Fruit fly (Drosophila melanogaster) whole organism, embryonic: ENCODE measurements around the gene CG13893.
A peak's percentile ranks its signal among the peaks of the same experiment; 100 is the strongest.

Experiments
- CG10274 ChIP-seq: fragments of 200-800 bp; sonication (Bioruptor generic); optimal IDR thresholded peaks from 3 replicates; lab custom pipeline; 2017; ENCODE audit warnings: missing biosample characterization, mild to moderate bottlenecking, missing genetic modification characterization
- CG11456 ChIP-seq: fragments of 200-800 bp; sonication (Bioruptor generic); IDR thresholded peaks from 3 replicates; pipeline ENCODE4 v1.3.6; 2022; ENCODE audit warnings: missing biosample characterization, missing genetic modification characterization
- CG11695 ChIP-seq: fragments of 200-800 bp; sonication (Bioruptor generic); IDR thresholded peaks from 3 replicates; pipeline ENCODE4 v1.3.6; 2022; ENCODE audit warnings: missing biosample characterization, missing genetic modification characterization
- CG12219 ChIP-seq: fragments of 200-800 bp; sonication (Bioruptor generic); optimal IDR thresholded peaks from 3 replicates; lab custom pipeline; 2018; ENCODE audit warnings: missing biosample characterization, mild to moderate bottlenecking, missing genetic modification characterization
- CG1233 ChIP-seq: fragments of 200-800 bp; sonication (Bioruptor generic); optimal IDR thresholded peaks from 4 replicates; lab custom pipeline; 2018; ENCODE audit warnings: missing biosample characterization, mild to moderate bottlenecking, missing genetic modification characterization
- CG12391 ChIP-seq: fragments of 200-800 bp; sonication (Bioruptor generic); optimal IDR thresholded peaks from 3 replicates; lab custom pipeline; 2018; ENCODE audit warnings: missing biosample characterization, mild to moderate bottlenecking, missing genetic modification characterization, moderate library complexity
- CG1647 ChIP-seq: fragments of 200-800 bp; sonication (Bioruptor generic); optimal IDR thresholded peaks from 3 replicates; lab custom pipeline; 2016; ENCODE audit warnings: missing biosample characterization, missing genetic modification characterization
- CG17829 ChIP-seq: fragments of 200-800 bp; optimal IDR thresholded peaks from 2 replicates; lab custom pipeline; 2019; ENCODE audit warnings: missing biosample characterization, mild to moderate bottlenecking, missing genetic modification characterization, moderate library complexity
- CG2875 ChIP-seq: fragments of 200-800 bp; sonication (Bioruptor generic); optimal IDR thresholded peaks from 2 replicates; lab custom pipeline; 2017; ENCODE audit warnings: missing biosample characterization, mild to moderate bottlenecking, missing genetic modification characterization, missing genetic modification reagents
- CG30403 ChIP-seq: fragments of 200-800 bp; sonication (Bioruptor generic); optimal IDR thresholded peaks from 3 replicates; lab custom pipeline; 2016; ENCODE audit warnings: missing biosample characterization, missing genetic modification characterization
- CG32532 ChIP-seq: fragments of 200-800 bp; sonication (Bioruptor generic); IDR thresholded peaks from 2 replicates; pipeline ENCODE4 v1.3.6; 2022; ENCODE audit warnings: missing biosample characterization, missing genetic modification characterization
- CG3407 ChIP-seq: fragments of 200-800 bp; sonication (Bioruptor generic); optimal IDR thresholded peaks from 2 replicates; lab custom pipeline; 2018; ENCODE audit warnings: missing biosample characterization, mild to moderate bottlenecking, missing genetic modification characterization
- CG34422 ChIP-seq: fragments of 200-800 bp; sonication (Bioruptor generic); IDR thresholded peaks from 3 replicates; pipeline ENCODE4 v1.3.6; 2022; ENCODE audit warnings: missing biosample characterization, missing genetic modification characterization
- CG42726 ChIP-seq: fragments of 200-800 bp; sonication (Bioruptor generic); IDR thresholded peaks from 2 replicates; pipeline ENCODE4 v1.3.6; 2022; ENCODE audit warnings: missing biosample characterization, missing genetic modification characterization; ENCODE audit not compliant: partially characterized antibody
- CG6654 ChIP-seq: fragments of 200-800 bp; sonication (Bioruptor generic); optimal IDR thresholded peaks from 2 replicates; lab custom pipeline; 2017; ENCODE audit warnings: missing biosample characterization, mild to moderate bottlenecking, missing genetic modification characterization
- CG8281 ChIP-seq: fragments of 200-800 bp; sonication (Bioruptor generic); optimal IDR thresholded peaks from 2 replicates; lab custom pipeline; 2018; ENCODE audit warnings: missing biosample characterization, mild to moderate bottlenecking, missing genetic modification characterization, moderate library complexity
- CG9797 ChIP-seq: fragments of 200-800 bp; sonication (Bioruptor generic); optimal IDR thresholded peaks from 3 replicates; lab custom pipeline; 2018; ENCODE audit warnings: missing biosample characterization, mild to moderate bottlenecking, missing genetic modification characterization
- CrebB ChIP-seq: fragments of 200-800 bp; sonication (Bioruptor generic); optimal IDR thresholded peaks from 3 replicates; lab custom pipeline; 2018; ENCODE audit warnings: missing biosample characterization, mild to moderate bottlenecking, missing genetic modification characterization
- Drgx ChIP-seq: fragments of 200-800 bp; sonication (Bioruptor generic); IDR thresholded peaks from 2 replicates; pipeline ENCODE4 v1.3.6; 2022; ENCODE audit warnings: missing biosample characterization, missing genetic modification characterization
- Ets65A ChIP-seq: fragments of 200-800 bp; sonication (Bioruptor generic); peaks from one replicate; lab custom pipeline; 2016; ENCODE audit warnings: missing biosample characterization, missing genetic modification characterization
- Fer1 ChIP-seq: fragments of 200-800 bp; sonication (Bioruptor generic); optimal IDR thresholded peaks from 2 replicates; lab custom pipeline; 2017; ENCODE audit warnings: missing biosample characterization, mild to moderate bottlenecking, missing genetic modification characterization
- H15 ChIP-seq: fragments of 200-800 bp; sonication (Bioruptor generic); IDR thresholded peaks from 3 replicates; pipeline ENCODE4 v1.3.6; 2022; ENCODE audit warnings: missing biosample characterization, missing genetic modification characterization
- HLH3B ChIP-seq: fragments of 200-800 bp; sonication (Bioruptor generic); IDR thresholded peaks from 2 replicates; pipeline ENCODE4 v1.3.6; 2022; ENCODE audit warnings: missing biosample characterization, missing genetic modification characterization
- HmgD ChIP-seq: fragments of 200-800 bp; sonication (Bioruptor generic); optimal IDR thresholded peaks from 3 replicates; lab custom pipeline; 2016; ENCODE audit warnings: missing biosample characterization, missing genetic modification characterization
- Scr ChIP-seq: fragments of 200-800 bp; sonication (Bioruptor generic); IDR thresholded peaks from 2 replicates; pipeline ENCODE4 v1.3.6; 2022; ENCODE audit warnings: missing biosample characterization, missing genetic modification characterization; ENCODE audit not compliant: partially characterized antibody
- Sry-δ ChIP-seq: fragments of 200-800 bp; sonication (Bioruptor generic); optimal IDR thresholded peaks from 2 replicates; lab custom pipeline; 2016; ENCODE audit warnings: missing biosample characterization, missing genetic modification characterization
- bbx ChIP-seq: fragments of 200-800 bp; sonication (Bioruptor generic); IDR thresholded peaks from 2 replicates; pipeline ENCODE4 v1.3.6; 2022; ENCODE audit warnings: missing biosample characterization, missing genetic modification characterization; ENCODE audit not compliant: partially characterized antibody
- bsh ChIP-seq, 2 experiments: fragments of 200-800 bp; sonication (Bioruptor generic); optimal IDR thresholded peaks; 2 replicates each; lab custom pipeline; 2017 to 2018; ENCODE audit warnings: mild to moderate bottlenecking in 2 of 2, missing biosample characterization in 2 of 2, missing genetic modification characterization in 2 of 2, moderate library complexity in 1 of 2
- cas ChIP-seq: fragments of 200-800 bp; sonication (Bioruptor generic); IDR thresholded peaks from 2 replicates; pipeline ENCODE4 v1.3.6; 2022; ENCODE audit warnings: missing biosample characterization, missing genetic modification characterization
- cato ChIP-seq: fragments of 200-800 bp; sonication (Bioruptor generic); optimal IDR thresholded peaks from 2 replicates; lab custom pipeline; 2016; ENCODE audit warnings: missing biosample characterization, missing genetic modification characterization, borderline replicate concordance
- croc ChIP-seq: fragments of 200-800 bp; sonication (Bioruptor generic); conservative IDR thresholded peaks from 3 replicates; pipeline ENCODE4 v1.3.6; 2022; ENCODE audit warnings: missing biosample characterization, missing genetic modification characterization
- dmrt99B ChIP-seq: fragments of 200-800 bp; sonication (Bioruptor generic); optimal IDR thresholded peaks from 2 replicates; lab custom pipeline; 2018; ENCODE audit warnings: missing biosample characterization, mild to moderate bottlenecking, missing genetic modification characterization, moderate library complexity
- ewg ChIP-seq: fragments of 200-800 bp; sonication (Bioruptor generic); optimal IDR thresholded peaks from 3 replicates; lab custom pipeline; 2017; ENCODE audit warnings: mild to moderate bottlenecking, missing biosample characterization, missing genetic modification reagents, missing genetic modification characterization
- eyg ChIP-seq: fragments of 200-800 bp; sonication (Bioruptor generic); optimal IDR thresholded peaks from 3 replicates; lab custom pipeline; 2016; ENCODE audit warnings: missing biosample characterization, missing genetic modification characterization
- gem ChIP-seq: fragments of 200-800 bp; sonication (Bioruptor generic); optimal IDR thresholded peaks from 2 replicates; lab custom pipeline; 2019; ENCODE audit warnings: missing biosample characterization, mild to moderate bottlenecking, missing genetic modification characterization, moderate library complexity
- gro ChIP-seq: fragments of 200-800 bp; sonication (Bioruptor generic); optimal IDR thresholded peaks from 2 replicates; lab custom pipeline; 2016; ENCODE audit warnings: missing biosample characterization, missing genetic modification characterization
- gsb ChIP-seq: fragments of 200-800 bp; sonication (Bioruptor generic); IDR thresholded peaks from 2 replicates; pipeline ENCODE4 v1.3.6; 2022; ENCODE audit warnings: missing biosample characterization, missing genetic modification characterization
- gt ChIP-seq: fragments of 200-800 bp; sonication (Bioruptor generic); IDR thresholded peaks from 2 replicates; pipeline ENCODE4 v1.3.6; 2022; ENCODE audit warnings: missing biosample characterization, missing genetic modification characterization
- kni ChIP-seq: fragments of 200-800 bp; sonication (Bioruptor generic); optimal IDR thresholded peaks from 3 replicates; lab custom pipeline; 2017; ENCODE audit warnings: mild to moderate bottlenecking, missing biosample characterization, missing genetic modification reagents, missing genetic modification characterization
- knrl ChIP-seq: fragments of 200-800 bp; sonication (Bioruptor generic); IDR thresholded peaks from 3 replicates; pipeline ENCODE4 v1.3.6; 2022; ENCODE audit warnings: missing biosample characterization, missing genetic modification characterization; ENCODE audit not compliant: partially characterized antibody
- onecut ChIP-seq: fragments of 200-800 bp; sonication (Bioruptor generic); IDR thresholded peaks from 2 replicates; pipeline ENCODE4 v1.3.6; 2022; ENCODE audit warnings: missing biosample characterization, missing genetic modification characterization
- pan ChIP-seq, 4 experiments: fragments of >200 bp in 3 of 4; fragments of 200-800 bp in 1 of 4; sonication (Bioruptor generic) in 1 of 4; optimal IDR thresholded peaks in 3 of 4; IDR thresholded peaks in 1 of 4; 2 replicates each; pipeline versions ENCODE4 v1.3.6 to Lab custom; 2017 to 2022; ENCODE audit warnings: missing biosample characterization in 2 of 4, missing genetic modification characterization in 2 of 4, mixed read lengths in 1 of 4
- repo ChIP-seq: fragments of 200-800 bp; sonication (Bioruptor generic); optimal IDR thresholded peaks from 2 replicates; lab custom pipeline; 2016; ENCODE audit warnings: missing biosample characterization, missing genetic modification characterization
- sens ChIP-seq: fragments of 200-800 bp; sonication (Bioruptor generic); peaks from one replicate; lab custom pipeline; 2016; ENCODE audit warnings: missing biosample characterization, missing genetic modification characterization
- seq ChIP-seq: fragments of 200-800 bp; sonication (Bioruptor generic); IDR thresholded peaks from 2 replicates; pipeline ENCODE4 v1.3.6; 2022; ENCODE audit warnings: missing biosample characterization, missing genetic modification characterization
- sisA ChIP-seq: fragments of 200-800 bp; sonication (Bioruptor generic); IDR thresholded peaks from 2 replicates; pipeline ENCODE4 v1.3.6; 2022; ENCODE audit warnings: missing biosample characterization, missing genetic modification characterization
- trem ChIP-seq: fragments of 200-800 bp; optimal IDR thresholded peaks from 3 replicates; lab custom pipeline; 2019; ENCODE audit warnings: missing biosample characterization, mild to moderate bottlenecking, missing genetic modification characterization, moderate library complexity
- tup ChIP-seq: fragments of 200-800 bp; sonication (Bioruptor generic); optimal IDR thresholded peaks from 2 replicates; lab custom pipeline; 2016; ENCODE audit warnings: missing biosample characterization, mild to moderate bottlenecking, missing genetic modification characterization, moderate library complexity
- yki ChIP-seq: fragments of >200 bp; optimal IDR thresholded peaks from 3 replicates; lab custom pipeline; 2018
- zf30C ChIP-seq: fragments of 200-800 bp; sonication (Bioruptor generic); optimal IDR thresholded peaks from 3 replicates; lab custom pipeline; 2018; ENCODE audit warnings: missing biosample characterization, mild to moderate bottlenecking, missing genetic modification characterization

The CG13893 gene

DNA sequence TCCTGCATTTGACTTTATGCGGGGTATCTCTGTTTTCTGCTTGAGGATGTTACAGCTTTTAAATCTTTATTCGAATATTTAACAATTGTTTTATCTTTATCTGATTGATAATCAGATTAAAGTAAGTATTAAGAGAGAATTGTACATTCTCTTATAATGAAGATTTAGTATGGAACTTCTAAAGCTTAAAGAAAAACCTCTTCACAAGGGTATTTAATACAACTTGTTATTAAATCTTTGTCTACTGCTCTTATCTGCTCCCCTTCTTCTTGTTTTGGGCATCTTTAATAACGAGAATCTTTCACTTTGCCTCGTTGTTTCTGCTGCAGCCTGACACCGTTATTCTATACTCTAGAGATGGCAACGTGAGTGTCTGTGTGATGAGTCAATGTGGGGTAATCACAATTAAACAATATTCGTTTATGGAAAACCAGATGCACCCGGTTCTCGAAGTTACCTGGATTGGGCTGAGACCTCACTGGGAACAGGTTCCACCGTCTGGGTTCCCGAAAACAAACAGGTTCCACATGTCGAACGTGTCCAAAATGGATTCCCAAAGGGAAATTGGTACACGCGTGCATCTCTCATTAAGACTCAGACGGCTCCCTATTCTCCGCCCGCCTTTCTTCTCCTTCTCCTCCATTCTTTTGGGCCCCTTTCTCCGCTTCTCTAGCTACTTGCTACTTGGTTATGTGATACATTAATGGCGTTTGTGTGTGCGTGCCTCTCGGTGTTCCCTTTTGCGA lies 53.6 kb downstream of the CG13893 start (continued):
- TF ChIP-seq CG17829 (no peak), Sry-δ (GFP tag; lab: Kevin White, UChicago) (peak; percentile 43), CG6654 (GFP tag; lab: Kevin White, UChicago) (no peak), gem (tag; lab: Kevin White, UChicago) (no peak), CG9797 (no peak), CG12219 (GFP tag; lab: Kevin White, UChicago) (no peak), CG10274 (GFP tag; lab: Kevin White, UChicago) (no peak), sens (peak; percentile 81), cato (GFP tag; lab: Kevin White, UChicago) (no peak), onecut (no peak), croc (no peak), Scr (peak; percentile 42; the same call in 1 of the 2 replicates), CG3407 (GFP tag; lab: Kevin White, UChicago) (no peak), CG32532 (GFP tag; lab: Robert Waterston, UW) (no peak), repo (GFP tag; lab: Kevin White, UChicago) (no peak), HmgD (GFP tag; lab: Kevin White, UChicago) (no peak), CG8281 (tag; lab: Kevin White, UChicago) (no peak), gro (no peak), gt (GFP tag; lab: Robert Waterston, UW) (no peak), knrl (no peak), H15 (GFP tag; lab: Robert Waterston, UW) (no peak), dmrt99B (tag; lab: Kevin White, UChicago) (no peak), Fer1 (GFP tag; lab: Kevin White, UChicago) (no peak), eyg (GFP tag; lab: Kevin White, UChicago) (peak; percentile 19), bbx (peak; percentile 52), Ets65A (GFP tag; lab: Kevin White, UChicago) (no peak), yki (lab: Kevin White, UChicago) (no peak), CG11695 (GFP tag; lab: Robert Waterston, UW) (no peak), CG30403 (GFP tag; lab: Kevin White, UChicago) (no peak), bsh (GFP tag; optimal IDR thresholded peaks at IDR 0.05; lab: Kevin White, UChicago) (no peak), Drgx (GFP tag; lab: Robert Waterston, UW) (peak; percentile 32; the same call in 1 of the 2 replicates), CG1647 (GFP tag; lab: Kevin White, UChicago) (peak; percentile 6), tup (GFP tag; lab: Kevin White, UChicago) (no peak), CG34422 (GFP tag; lab: Robert Waterston, UW) (no peak), pan (optimal IDR thresholded peaks at IDR 0.05; lab: Kevin White, UChicago) (no peak), pan (GFP tag; optimal IDR thresholded peaks at IDR 0.05 in 1 of 2, IDR thresholded peaks at IDR 0.05 in 1 of 2) (no peak), CG2875 (GFP tag; lab: Kevin White, UChicago) (no peak), CG1233 (GFP tag; lab: Kevin White, UChicago) (no peak), CG12391 (tag; lab: Kevin White, UChicago) (no peak), CrebB (tag; lab: Kevin White, UChicago) (no peak), sisA (GFP tag; lab: Robert Waterston, UW) (no peak), CG11456 (GFP tag; lab: Robert Waterston, UW) (0 out of 3 replicates have a peak, but pooled peaks have one; percentile 28), HLH3B (no peak), seq (GFP tag; lab: Robert Waterston, UW) (no peak), ewg (no peak), zf30C (GFP tag; lab: Kevin White, UChicago) (no peak), CG42726 (GFP tag; lab: Robert Waterston, UW) (no peak), cas (GFP tag; lab: Robert Waterston, UW) (no peak), kni (GFP tag; lab: Kevin White, UChicago) (peak; percentile 91), gsb (no peak), trem (tag; lab: Kevin White, UChicago) (no peak)
